Worm (Caenorhabditis elegans): ENCODE measurements around the gene cox-14.

ce11 chrIII:10211889-10212494 lies 6.8 kb upstream of the cox-14 start, which contains the start of the genes blos-1 and best-18:
- TF ChIP-seq klf-2 (GFP tag; conservative IDR thresholded peaks at IDR 0.05) (no peak), med-1 (GFP tag; optimal IDR thresholded peaks at IDR 0.05; ENCODE audit: insufficient read depth) (no peak), flt-1 (GFP tag; IDR thresholded peaks at IDR 0.05) (no peak), T22C8.4 (GFP tag; IDR thresholded peaks at IDR 0.05) (peak; percentile 51; the same call in 1 of the 2 replicates), tab-1 (GFP tag; IDR thresholded peaks at IDR 0.05) (no peak)
